Worm (Caenorhabditis elegans) whole organism, young adult: ENCODE data around the gene yars-2.

Experiments used
- B0336.3 ChIP-seq: fragments of 200-800 bp; sonication (Bioruptor generic); IDR thresholded peaks from 2 replicates; pipeline ENCODE4 v1.3.6; 2022; ENCODE audit warnings: missing genetic modification characterization, missing compliant biosample characterization
- C17E4.6 ChIP-seq: fragments of 200-800 bp; sonication (Bioruptor generic); IDR thresholded peaks from 2 replicates; pipeline ENCODE4 v1.3.6; 2022; ENCODE audit warnings: missing genetic modification reagents, missing genetic modification characterization, missing compliant biosample characterization
- D2030.7 ChIP-seq: fragments of 200-800 bp; sonication (Bioruptor generic); IDR thresholded peaks from 2 replicates; pipeline ENCODE4 v1.3.6; 2022; ENCODE audit warnings: missing genetic modification reagents, missing genetic modification characterization, missing compliant biosample characterization
- F23B12.7 ChIP-seq: sonication (generic microtip); optimal IDR thresholded peaks from 2 replicates; lab custom pipeline; 2017; ENCODE audit warnings: missing genetic modification characterization, mild to moderate bottlenecking, missing compliant biosample characterization, antibody characterized with exemption, moderate library complexity; ENCODE audit not compliant: insufficient read depth
- F49E8.2 ChIP-seq: sonication (generic microtip); optimal IDR thresholded peaks from 3 replicates; lab custom pipeline; 2017; ENCODE audit warnings: missing genetic modification characterization, mild to moderate bottlenecking, missing compliant biosample characterization, antibody characterized with exemption, moderate library complexity; ENCODE audit not compliant: insufficient read depth
- F57A8.1 ChIP-seq: fragments of 200-800 bp; sonication (Bioruptor generic); optimal IDR thresholded peaks from 2 replicates; lab custom pipeline; 2018; ENCODE audit warnings: mild to moderate bottlenecking, missing genetic modification characterization, moderate library complexity, missing compliant biosample characterization
- F57C9.4 ChIP-seq: sonication (generic microtip); optimal IDR thresholded peaks from 2 replicates; lab custom pipeline; 2017; ENCODE audit warnings: mild to moderate bottlenecking, missing genetic modification characterization, missing compliant biosample characterization
- T26A5.8 ChIP-seq: sonication (generic microtip); optimal IDR thresholded peaks from 2 replicates; lab custom pipeline; 2016; ENCODE audit warnings: missing genetic modification characterization, missing compliant biosample characterization
- Y53F4B.3 ChIP-seq: fragments of 200-800 bp; sonication (Bioruptor generic); IDR thresholded peaks from 2 replicates; pipeline ENCODE4 v1.3.6; 2022; ENCODE audit warnings: missing genetic modification reagents, missing genetic modification characterization, missing compliant biosample characterization
- Y79H2A.3 ChIP-seq: fragments of 200-800 bp; sonication (Bioruptor generic); conservative IDR thresholded peaks from 2 replicates; pipeline ENCODE4 v1.3.6; 2022; ENCODE audit warnings: missing genetic modification reagents, missing genetic modification characterization, missing compliant biosample characterization
- athp-1 ChIP-seq: sonication (generic microtip); optimal IDR thresholded peaks from 2 replicates; lab custom pipeline; 2017; ENCODE audit warnings: mild to moderate bottlenecking, missing genetic modification characterization, missing compliant biosample characterization
- attf-5 ChIP-seq: fragments of 200-800 bp; sonication (Bioruptor generic); optimal IDR thresholded peaks from 2 replicates; lab custom pipeline; 2018; ENCODE audit warnings: mild to moderate bottlenecking, missing genetic modification characterization, missing compliant biosample characterization
- cebp-2 ChIP-seq: fragments of 200-800 bp; sonication (Bioruptor generic); IDR thresholded peaks from 2 replicates; pipeline ENCODE4 v1.3.6; 2022; ENCODE audit warnings: missing genetic modification characterization, missing compliant biosample characterization
- ceh-27 ChIP-seq: fragments of 200-800 bp; sonication (Bioruptor generic); optimal IDR thresholded peaks from 2 replicates; lab custom pipeline; 2018; ENCODE audit warnings: mild to moderate bottlenecking, missing genetic modification characterization, moderate library complexity, missing compliant biosample characterization
- ceh-79 ChIP-seq: sonication (generic microtip); optimal IDR thresholded peaks from 2 replicates; lab custom pipeline; 2017; ENCODE audit warnings: mild to moderate bottlenecking, missing genetic modification characterization, missing compliant biosample characterization
- chd-7 ChIP-seq: sonication (generic microtip); optimal IDR thresholded peaks from 2 replicates; lab custom pipeline; 2016; ENCODE audit warnings: mild to moderate bottlenecking, missing genetic modification characterization, moderate library complexity, missing compliant biosample characterization
- ets-4 ChIP-seq: fragments of 200-800 bp; sonication (Bioruptor generic); optimal IDR thresholded peaks from 2 replicates; lab custom pipeline; 2018; ENCODE audit warnings: mild to moderate bottlenecking, missing genetic modification characterization, missing compliant biosample characterization
- hmg-1.2 ChIP-seq: fragments of 200-800 bp; sonication (Bioruptor generic); IDR thresholded peaks from 2 replicates; pipeline ENCODE4 v1.3.6; 2022; ENCODE audit warnings: missing genetic modification reagents, missing genetic modification characterization, missing compliant biosample characterization
- lin-54 ChIP-seq: fragments of 200-800 bp; sonication (Bioruptor generic); optimal IDR thresholded peaks from 2 replicates; lab custom pipeline; 2018; ENCODE audit warnings: mild to moderate bottlenecking, missing genetic modification characterization, missing compliant biosample characterization
- lsy-27 ChIP-seq: sonication (generic microtip); optimal IDR thresholded peaks from 2 replicates; lab custom pipeline; 2017; ENCODE audit warnings: missing genetic modification characterization, mild to moderate bottlenecking, missing compliant biosample characterization, antibody characterized with exemption, missing genotype, borderline replicate concordance; ENCODE audit not compliant: insufficient read depth
- madf-3 ChIP-seq: fragments of 200-800 bp; sonication (Bioruptor generic); IDR thresholded peaks from 2 replicates; pipeline ENCODE4 v1.3.6; 2022; ENCODE audit warnings: missing genetic modification reagents, missing genetic modification characterization, missing compliant biosample characterization
- mcd-1 ChIP-seq: fragments of 200-800 bp; sonication (Bioruptor generic); IDR thresholded peaks from 2 replicates; pipeline ENCODE4 v1.3.6; 2022; ENCODE audit warnings: missing genetic modification reagents, missing genetic modification characterization, missing compliant biosample characterization
- mel-28 ChIP-seq: sonication (generic microtip); optimal IDR thresholded peaks from 2 replicates; lab custom pipeline; 2016; ENCODE audit warnings: borderline replicate concordance, mild to moderate bottlenecking, missing genetic modification characterization, missing compliant biosample characterization
- mxl-1 ChIP-seq: sonication (generic microtip); optimal IDR thresholded peaks from 2 replicates; lab custom pipeline; 2016; ENCODE audit warnings: missing genetic modification characterization, missing compliant biosample characterization
- nfyb-1 ChIP-seq: fragments of 200-800 bp; sonication (Bioruptor generic); IDR thresholded peaks from 2 replicates; pipeline ENCODE4 v1.3.6; 2022; ENCODE audit warnings: missing genetic modification reagents, missing genetic modification characterization, missing compliant biosample characterization
- nhr-80 ChIP-seq: sonication (generic microtip); optimal IDR thresholded peaks from 2 replicates; lab custom pipeline; 2016; ENCODE audit warnings: missing genetic modification characterization, missing compliant biosample characterization
- repo-1 ChIP-seq: sonication (generic microtip); optimal IDR thresholded peaks from 2 replicates; lab custom pipeline; 2017; ENCODE audit warnings: mild to moderate bottlenecking, missing genetic modification characterization, missing compliant biosample characterization
- sea-2 ChIP-seq: fragments of 200-800 bp; sonication (Bioruptor generic); IDR thresholded peaks from 2 replicates; pipeline ENCODE4 v1.3.6; 2022; ENCODE audit warnings: missing genetic modification characterization, missing compliant biosample characterization
- snpc-1.1 ChIP-seq: sonication (generic microtip); optimal IDR thresholded peaks from 2 replicates; lab custom pipeline; 2017; ENCODE audit warnings: missing genetic modification characterization, mild to moderate bottlenecking, missing compliant biosample characterization, antibody characterized with exemption, moderate library complexity, missing genotype, missing genetic modification reagents; ENCODE audit not compliant: insufficient read depth
- snpc-1.3 ChIP-seq: sonication (generic microtip); optimal IDR thresholded peaks from 2 replicates; lab custom pipeline; 2017; ENCODE audit warnings: missing genetic modification characterization, mild to moderate bottlenecking, missing compliant biosample characterization, antibody characterized with exemption, moderate library complexity, missing genotype, missing genetic modification reagents; ENCODE audit not compliant: insufficient read depth
- snpc-3.4 ChIP-seq: sonication (generic microtip); optimal IDR thresholded peaks from 2 replicates; lab custom pipeline; 2017; ENCODE audit warnings: missing genetic modification characterization, mild to moderate bottlenecking, missing compliant biosample characterization, antibody characterized with exemption, moderate library complexity, missing genotype, missing genetic modification reagents
- tbp1 ChIP-seq: fragments of 200-800 bp; sonication (Bioruptor generic); optimal IDR thresholded peaks from 2 replicates; lab custom pipeline; 2018; ENCODE audit warnings: mild to moderate bottlenecking, missing genetic modification characterization, missing compliant biosample characterization
- tlf-1 ChIP-seq: fragments of 200-800 bp; sonication (Bioruptor generic); optimal IDR thresholded peaks from 2 replicates; lab custom pipeline; 2018; ENCODE audit warnings: mild to moderate bottlenecking, missing genetic modification characterization, missing compliant biosample characterization
- unc-130 ChIP-seq: sonication (generic microtip); optimal IDR thresholded peaks from 2 replicates; lab custom pipeline; 2016; ENCODE audit warnings: missing genetic modification reagents, missing genetic modification characterization, missing compliant biosample characterization
- ztf-18 ChIP-seq: sonication (generic microtip); optimal IDR thresholded peaks from 2 replicates; lab custom pipeline; 2016; ENCODE audit warnings: missing genotype, mild to moderate bottlenecking, missing genetic modification characterization, missing compliant biosample characterization
- ztf-22 ChIP-seq: fragments of 200-800 bp; sonication (Bioruptor generic); optimal IDR thresholded peaks from 2 replicates; lab custom pipeline; 2018; ENCODE audit warnings: mild to moderate bottlenecking, missing genetic modification characterization, moderate library complexity, missing compliant biosample characterization
- ztf-3 ChIP-seq: fragments of 200-800 bp; sonication (Bioruptor generic); optimal IDR thresholded peaks from 2 replicates; lab custom pipeline; 2018; ENCODE audit warnings: mild to moderate bottlenecking, missing genetic modification characterization, missing compliant biosample characterization

yars-2 gene

ce11 chrIV:4758659-4759058 is 46.2 kb upstream of the yars-2 start, which contains the start of gene Y17G9B.8 (continued):
- TF ChIP-seq Y53F4B.3 (GFP tag; lab: Robert Waterston, UW) (no peak), mcd-1 (GFP tag; lab: Robert Waterston, UW) (0 out of 2 replicates have a peak, but pooled peaks have one; percentile 5), Y79H2A.3 (no peak), F23B12.7 (tag; lab: Kevin White, UChicago) (no peak), nfyb-1 (GFP tag; lab: Robert Waterston, UW) (peak; percentile 72), chd-7 (no peak), snpc-1.1 (tag; lab: Kevin White, UChicago) (no peak), F49E8.2 (peak; percentile 45), madf-3 (GFP tag; lab: Robert Waterston, UW) (no peak), tbp1 (GFP tag; lab: Kevin White, UChicago) (peak; percentile 51), ztf-22 (GFP tag; lab: Kevin White, UChicago) (no peak), ceh-27 (GFP tag; lab: Kevin White, UChicago) (peak; percentile 2), ztf-3 (GFP tag; lab: Kevin White, UChicago) (no peak), cebp-2 (GFP tag; lab: Robert Waterston, UW) (no peak), D2030.7 (no peak), F57A8.1 (no peak), sea-2 (no peak), snpc-1.3 (peak; percentile 11), snpc-3.4 (peak; percentile 67), lin-54 (GFP tag; lab: Kevin White, UChicago) (peak; percentile 45), mxl-1 (no peak), B0336.3 (GFP tag; lab: Robert Waterston, UW) (peak; percentile 75), ztf-18 (tag; lab: Kevin White, UChicago) (peak; percentile 9), T26A5.8 (tag; lab: Kevin White, UChicago) (no peak), mel-28 (tag; lab: Kevin White, UChicago) (no peak), repo-1 (tag; lab: Kevin White, UChicago) (peak; percentile 11)

- TF ChIP-seq athp-1 (tag; lab: Kevin White, UChicago) (no peak), hmg-1.2 (no peak), unc-130 (GFP tag; lab: Kevin White, UChicago) (no peak), ztf-22 (GFP tag; lab: Kevin White, UChicago) (no peak), F57A8.1 (no peak), lsy-27 (tag; lab: Kevin White, UChicago) (no peak), B0336.3 (GFP tag; lab: Robert Waterston, UW) (no peak), chd-7 (no peak), F57C9.4 (tag; lab: Kevin White, UChicago) (no peak), tlf-1 (GFP tag; lab: Kevin White, UChicago) (no peak), ets-4 (GFP tag; lab: Kevin White, UChicago) (no peak), ceh-79 (tag; lab: Kevin White, UChicago) (no peak), mcd-1 (GFP tag; lab: Robert Waterston, UW) (no peak), nhr-80 (no peak), attf-5 (GFP tag; lab: Kevin White, UChicago) (no peak), C17E4.6 (GFP tag; lab: Robert Waterston, UW) (no peak)
Observed at ce11 chrIV:4755929-4756655, 43.7 kb upstream of the yars-2 start, which contains the start of the genes fbxb-77 and Y17G9B.11. Gene fbxb-77, minus strand, starts transcription at chrIV:4756157. Gene Y17G9B.11, plus strand, starts transcription at chrIV:4756605.
